Worm (Caenorhabditis elegans): ENCODE data around the gene str-8.

Gene str-8

DNA sequence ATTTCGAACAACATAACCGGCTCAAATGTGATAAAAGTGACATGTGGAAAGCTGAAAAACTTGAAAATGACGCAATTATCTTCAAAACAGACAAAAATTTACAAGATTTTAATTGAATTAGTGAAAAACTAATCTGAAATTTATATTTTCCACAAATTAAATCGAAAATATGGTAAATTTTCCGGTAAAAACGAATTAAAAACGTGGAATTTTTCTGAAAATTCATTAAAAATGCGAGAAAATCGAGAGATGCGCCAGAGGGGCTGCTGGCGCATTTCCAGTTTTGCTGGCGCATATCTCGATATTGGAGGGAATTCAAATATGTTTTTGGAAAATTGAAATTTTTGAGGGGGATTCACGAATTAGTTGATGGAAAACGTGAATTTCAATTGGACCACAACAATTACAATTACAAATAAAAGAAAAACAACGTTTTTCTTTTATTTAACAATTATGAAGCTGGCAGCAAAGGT, 11.3 kb downstream of the str-8 start, which contains the start of the genes haf-3 and F57A10.2 (continued):
- peak; percentile 55 for TF ChIP-seq atf-7 (tag; optimal IDR thresholded peaks at IDR 0.05)
- TF ChIP-seq F57C9.4 (tag; optimal IDR thresholded peaks at IDR 0.05), result no peak
- peak; percentile 93 for TF ChIP-seq lin-40 (tag; optimal IDR thresholded peaks at IDR 0.05)
- TF ChIP-seq him-1 (tag; optimal IDR thresholded peaks at IDR 0.05), result peak; percentile 65
- peak in 1 of 2 experiments; percentile 71 for TF ChIP-seq let-607 (tag; optimal IDR thresholded peaks at IDR 0.05)
- peak; percentile 71 for TF ChIP-seq Y56A3A.18 (GFP tag; IDR thresholded peaks at IDR 0.05)
- no peak for TF ChIP-seq lsy-27 (tag; optimal IDR thresholded peaks at IDR 0.05; ENCODE audit: borderline replicate concordance, insufficient read depth)
- TF ChIP-seq dox-1 (GFP tag; IDR thresholded peaks at IDR 0.05), result peak; percentile 93
- peak; percentile 99 for TF ChIP-seq lin-54 (GFP tag; optimal IDR thresholded peaks at IDR 0.05)
- peak; percentile 81 for TF ChIP-seq K11D2.4 (GFP tag; IDR thresholded peaks at IDR 0.05)
- peak; percentile 68 for TF ChIP-seq F33H1.4 (GFP tag; IDR thresholded peaks at IDR 0.05)
- no peak for TF ChIP-seq ztf-28 (GFP tag; IDR thresholded peaks at IDR 0.05)
- peak; percentile 90 for TF ChIP-seq efl-1 (GFP tag; optimal IDR thresholded peaks at IDR 0.05)
- TF ChIP-seq cebp-1 (GFP tag; IDR thresholded peaks at IDR 0.05), result no peak
- peak; percentile 81 for TF ChIP-seq cebp-1 (tag; optimal IDR thresholded peaks at IDR 0.05)
- TF ChIP-seq gei-17 (GFP tag; optimal IDR thresholded peaks at IDR 0.05), result peak; percentile 48
- no peak for TF ChIP-seq mxl-1 (tag; optimal IDR thresholded peaks at IDR 0.05)
- TF ChIP-seq ZK185.1 (tag; optimal IDR thresholded peaks at IDR 0.05; ENCODE audit: poor library complexity, severe bottlenecking), result peak; percentile 75
- peak; percentile 62 for TF ChIP-seq madf-8 (GFP tag; conservative IDR thresholded peaks at IDR 0.05)
- peak; percentile 83 for TF ChIP-seq snpc-3.4 (tag; optimal IDR thresholded peaks at IDR 0.05)
- peak; percentile 60 for TF ChIP-seq K12H6.12 (tag; optimal IDR thresholded peaks at IDR 0.05)
- peak; percentile 98 for TF ChIP-seq ztf-18 (tag; optimal IDR thresholded peaks at IDR 0.05)
- TF ChIP-seq xnd-1 (tag; optimal IDR thresholded peaks at IDR 0.05), result peak; percentile 56
- TF ChIP-seq Y53G8AR.9 (GFP tag; conservative IDR thresholded peaks at IDR 0.05), result peak; percentile 91
- TF ChIP-seq sptf-2 (GFP tag; optimal IDR thresholded peaks at IDR 0.05), result no peak
- peak; percentile 86 for TF ChIP-seq ceh-100 (GFP tag; IDR thresholded peaks at IDR 0.05)
- peak; percentile 38 for TF ChIP-seq madf-10 (tag; optimal IDR thresholded peaks at IDR 0.05)
- peak; percentile 82 for TF ChIP-seq hsf-1 (GFP tag; IDR thresholded peaks at IDR 0.05)
- TF ChIP-seq lir-1 (GFP tag; conservative IDR thresholded peaks at IDR 0.05), result peak; percentile 65; the same call in 1 of the 2 replicates
- peak; percentile 82 for TF ChIP-seq ekl-4 (GFP tag; IDR thresholded peaks at IDR 0.05)
- peak; percentile 35 for TF ChIP-seq F49E8.2 (tag; optimal IDR thresholded peaks at IDR 0.05; ENCODE audit: insufficient read depth)
- peak; percentile 85 for TF ChIP-seq madf-6 (GFP tag; IDR thresholded peaks at IDR 0.05)
- no peak for TF ChIP-seq ztf-22 (GFP tag; optimal IDR thresholded peaks at IDR 0.05)
- peak; percentile 72 for TF ChIP-seq tbp1 (GFP tag; optimal IDR thresholded peaks at IDR 0.05)
- no peak for TF ChIP-seq hrde-1 (tag; optimal IDR thresholded peaks at IDR 0.05; ENCODE audit: borderline replicate concordance)
- TF ChIP-seq B0336.3 (GFP tag; IDR thresholded peaks at IDR 0.05), result peak; percentile 86
- no peak for TF ChIP-seq unc-130 (GFP tag; optimal IDR thresholded peaks at IDR 0.05)
- TF ChIP-seq C06A6.2 (GFP tag; conservative IDR thresholded peaks at IDR 0.05), result peak; percentile 75
- no peak for TF ChIP-seq ets-4 (GFP tag; optimal IDR thresholded peaks at IDR 0.05)
- TF ChIP-seq dpl-1 (GFP tag; optimal IDR thresholded peaks at IDR 0.05), result peak; percentile 97
- TF ChIP-seq rec-8 (tag; optimal IDR thresholded peaks at IDR 0.05), result no peak
- TF ChIP-seq nhr-80 (tag; optimal IDR thresholded peaks at IDR 0.05), result peak; percentile 28
- 0 out of 2 replicates have a peak, but pooled peaks have one; percentile 45 for TF ChIP-seq F39B2.1 (GFP tag; IDR thresholded peaks at IDR 0.05)
- peak; percentile 92 for TF ChIP-seq mcd-1 (GFP tag; IDR thresholded peaks at IDR 0.05)
- TF ChIP-seq sea-2 (GFP tag; IDR thresholded peaks at IDR 0.05), result no peak
- peak; percentile 71 for TF ChIP-seq snpc-1.3 (tag; optimal IDR thresholded peaks at IDR 0.05; ENCODE audit: insufficient read depth)
- TF ChIP-seq ama-1 (optimal IDR thresholded peaks at IDR 0.05), result no peak
- no peak for TF ChIP-seq ama-1 (GFP tag; optimal IDR thresholded peaks at IDR 0.05)

Data from whole organism, young adult.